Fruit fly (Drosophila melanogaster) whole organism, embryonic: ENCODE data around the gene CG7556.

Experiments
- ATbp ChIP-seq: fragments of 200-800 bp; sonication (Bioruptor generic); optimal IDR thresholded peaks from 2 replicates; lab custom pipeline; 2017; ENCODE audit warnings: missing biosample characterization, mild to moderate bottlenecking, missing genetic modification characterization, missing genetic modification reagents
- B-H2 ChIP-seq: fragments of 200-800 bp; sonication (Bioruptor generic); optimal IDR thresholded peaks from 2 replicates; lab custom pipeline; 2018; ENCODE audit warnings: missing biosample characterization, mild to moderate bottlenecking, missing genetic modification characterization
- CG11456 ChIP-seq: fragments of 200-800 bp; sonication (Bioruptor generic); IDR thresholded peaks from 3 replicates; pipeline ENCODE4 v1.3.6; 2022; ENCODE audit warnings: missing biosample characterization, missing genetic modification characterization
- CG11723 ChIP-seq: fragments of 200-800 bp; sonication (Bioruptor generic); optimal IDR thresholded peaks from 2 replicates; lab custom pipeline; 2017; ENCODE audit warnings: missing biosample characterization, mild to moderate bottlenecking, missing genetic modification characterization
- CG1233 ChIP-seq: fragments of 200-800 bp; sonication (Bioruptor generic); optimal IDR thresholded peaks from 4 replicates; lab custom pipeline; 2018; ENCODE audit warnings: missing biosample characterization, mild to moderate bottlenecking, missing genetic modification characterization
- CG12659 ChIP-seq: fragments of 200-800 bp; sonication (Bioruptor generic); optimal IDR thresholded peaks from 3 replicates; lab custom pipeline; 2017; ENCODE audit warnings: mild to moderate bottlenecking, missing biosample characterization, missing genetic modification reagents, missing genetic modification characterization
- CG13775 ChIP-seq: fragments of 200-800 bp; sonication (Bioruptor generic); optimal IDR thresholded peaks from 3 replicates; lab custom pipeline; 2017; ENCODE audit warnings: missing biosample characterization, mild to moderate bottlenecking, missing genetic modification characterization
- CG14667 ChIP-seq: fragments of 200-800 bp; sonication (Bioruptor generic); IDR thresholded peaks from 2 replicates; pipeline ENCODE4 v1.3.6; 2022; ENCODE audit warnings: missing biosample characterization, missing genetic modification characterization
- CG14710 ChIP-seq: fragments of 200-800 bp; sonication (Bioruptor generic); optimal IDR thresholded peaks from 3 replicates; lab custom pipeline; 2019; ENCODE audit warnings: missing biosample characterization, mild to moderate bottlenecking, missing genetic modification characterization, moderate library complexity
- CG16813 ChIP-seq: fragments of 200-800 bp; sonication (Bioruptor generic); IDR thresholded peaks from 3 replicates; pipeline ENCODE4 v1.3.6; 2022; ENCODE audit warnings: missing biosample characterization, missing genetic modification characterization; ENCODE audit not compliant: partially characterized antibody
- CG17568 ChIP-seq: fragments of 200-800 bp; sonication (Bioruptor generic); optimal IDR thresholded peaks from 2 replicates; lab custom pipeline; 2018; ENCODE audit warnings: missing biosample characterization, mild to moderate bottlenecking, missing genetic modification characterization, moderate library complexity
- CG17612 ChIP-seq: fragments of 200-800 bp; sonication (Bioruptor generic); IDR thresholded peaks from 2 replicates; pipeline ENCODE4 v1.3.6; 2022; ENCODE audit warnings: missing biosample characterization, missing genetic modification characterization
- CG3163 ChIP-seq: fragments of 200-800 bp; sonication (Bioruptor generic); optimal IDR thresholded peaks from 3 replicates; lab custom pipeline; 2016; ENCODE audit warnings: missing biosample characterization, missing genetic modification characterization
- CG32772 ChIP-seq: fragments of 200-800 bp; sonication (Bioruptor generic); IDR thresholded peaks from 2 replicates; pipeline ENCODE4 v1.3.6; 2022; ENCODE audit warnings: missing biosample characterization, missing genetic modification characterization
- CG4328 ChIP-seq: fragments of 200-800 bp; sonication (Bioruptor generic); optimal IDR thresholded peaks from 3 replicates; lab custom pipeline; 2017; ENCODE audit warnings: missing biosample characterization, missing genetic modification reagents, missing genetic modification characterization
- CG6254 ChIP-seq: fragments of 200-800 bp; sonication (Bioruptor generic); optimal IDR thresholded peaks from 3 replicates; lab custom pipeline; 2017; ENCODE audit warnings: mild to moderate bottlenecking, missing biosample characterization, missing genetic modification reagents, missing genetic modification characterization
- CG7357 ChIP-seq: fragments of 200-800 bp; sonication (Bioruptor generic); IDR thresholded peaks from 3 replicates; pipeline ENCODE4 v1.3.6; 2022; ENCODE audit warnings: missing biosample characterization, missing genetic modification characterization
- CG9817 ChIP-seq: fragments of 200-800 bp; sonication (Bioruptor generic); optimal IDR thresholded peaks from 2 replicates; lab custom pipeline; 2018; ENCODE audit warnings: missing biosample characterization, mild to moderate bottlenecking, missing genetic modification characterization, moderate library complexity
- Chrac-16 ChIP-seq: fragments of 200-800 bp; sonication (Bioruptor generic); optimal IDR thresholded peaks from 3 replicates; lab custom pipeline; 2016; ENCODE audit warnings: missing biosample characterization, missing genetic modification characterization
- D ChIP-seq, 2 experiments: fragments of 200-800 bp in 1 of 2; fragments of >200 bp in 1 of 2; sonication (Bioruptor generic) in 1 of 2; optimal IDR thresholded peaks; 2 replicates in 1 of 2; 3 replicates in 1 of 2; lab custom pipeline; 2017; ENCODE audit warnings: mild to moderate bottlenecking in 1 of 2, missing biosample characterization in 1 of 2, missing genetic modification characterization in 1 of 2, missing genetic modification reagents in 1 of 2
- D19A ChIP-seq: fragments of 200-800 bp; optimal IDR thresholded peaks from 3 replicates; lab custom pipeline; 2019; ENCODE audit warnings: missing biosample characterization, mild to moderate bottlenecking, missing genetic modification characterization, moderate library complexity
- Deaf1 ChIP-seq: fragments of 200-800 bp; optimal IDR thresholded peaks from 3 replicates; lab custom pipeline; 2019; ENCODE audit warnings: missing biosample characterization, mild to moderate bottlenecking, missing genetic modification characterization, moderate library complexity
- Dip2 ChIP-seq: fragments of 200-800 bp; sonication (Bioruptor generic); IDR thresholded peaks from 2 replicates; pipeline ENCODE4 v1.3.6; 2022; ENCODE audit warnings: missing biosample characterization, missing genetic modification characterization
- Ets65A ChIP-seq: fragments of 200-800 bp; sonication (Bioruptor generic); peaks from one replicate; lab custom pipeline; 2016; ENCODE audit warnings: missing biosample characterization, missing genetic modification characterization
- GATAe ChIP-seq: fragments of 200-800 bp; sonication (Bioruptor generic); conservative IDR thresholded peaks from 2 replicates; pipeline ENCODE4 v1.3.6; 2022; ENCODE audit warnings: missing biosample characterization, missing genetic modification characterization
- Hr3 ChIP-seq: fragments of 200-800 bp; sonication (Bioruptor generic); optimal IDR thresholded peaks from 3 replicates; lab custom pipeline; 2016; ENCODE audit warnings: missing biosample characterization, missing genetic modification characterization
- Hr39 ChIP-seq: fragments of >200 bp; optimal IDR thresholded peaks from 2 replicates; lab custom pipeline; 2017
- Mrtf ChIP-seq: fragments of 200-800 bp; sonication (Bioruptor generic); IDR thresholded peaks from 3 replicates; pipeline ENCODE4 v1.3.6; 2022; ENCODE audit warnings: missing biosample characterization, missing genetic modification characterization
- Sox100B ChIP-seq: fragments of 200-800 bp; sonication (Bioruptor generic); optimal IDR thresholded peaks from 3 replicates; lab custom pipeline; 2018; ENCODE audit warnings: missing biosample characterization, mild to moderate bottlenecking, missing genetic modification characterization
- Xbp1 ChIP-seq: fragments of 200-800 bp; sonication (Bioruptor generic); optimal IDR thresholded peaks from 3 replicates; lab custom pipeline; 2016; ENCODE audit warnings: missing biosample characterization, mild to moderate bottlenecking, missing genetic modification characterization
- al ChIP-seq: fragments of 200-800 bp; sonication (Bioruptor generic); IDR thresholded peaks from 2 replicates; pipeline ENCODE4 v1.3.6; 2022; ENCODE audit warnings: missing biosample characterization, missing genetic modification characterization
- az2 ChIP-seq: fragments of 200-800 bp; sonication (Bioruptor generic); optimal IDR thresholded peaks from 3 replicates; lab custom pipeline; 2016; ENCODE audit warnings: missing biosample characterization, missing genetic modification characterization
- bowl ChIP-seq: fragments of 200-800 bp; sonication (Bioruptor generic); IDR thresholded peaks from 2 replicates; pipeline ENCODE4 v1.3.6; 2022; ENCODE audit warnings: missing biosample characterization, missing genetic modification characterization
- cad ChIP-seq: fragments of >200 bp; optimal IDR thresholded peaks from 2 replicates; lab custom pipeline; 2017; ENCODE audit warnings: missing biosample characterization, missing genetic modification characterization
- gsb-n ChIP-seq: fragments of 200-800 bp; sonication (Bioruptor generic); optimal IDR thresholded peaks from 3 replicates; lab custom pipeline; 2018; ENCODE audit warnings: missing biosample characterization, mild to moderate bottlenecking, missing genetic modification characterization
- ind ChIP-seq: fragments of 200-800 bp; sonication (Bioruptor generic); optimal IDR thresholded peaks from 3 replicates; lab custom pipeline; 2016; ENCODE audit warnings: missing biosample characterization, missing genetic modification characterization
- jumu ChIP-seq: fragments of 200-800 bp; sonication (Bioruptor generic); optimal IDR thresholded peaks from 3 replicates; lab custom pipeline; 2016; ENCODE audit warnings: missing biosample characterization, missing genetic modification characterization
- kni ChIP-seq: fragments of 200-800 bp; sonication (Bioruptor generic); optimal IDR thresholded peaks from 3 replicates; lab custom pipeline; 2017; ENCODE audit warnings: mild to moderate bottlenecking, missing biosample characterization, missing genetic modification reagents, missing genetic modification characterization
- lbe ChIP-seq: fragments of 200-800 bp; sonication (Bioruptor generic); optimal IDR thresholded peaks from 2 replicates; lab custom pipeline; 2016; ENCODE audit warnings: missing biosample characterization, mild to moderate bottlenecking, missing genetic modification characterization
- lilli ChIP-seq: fragments of 200-800 bp; sonication (Bioruptor generic); optimal IDR thresholded peaks from 3 replicates; lab custom pipeline; 2016; ENCODE audit warnings: missing biosample characterization, missing genetic modification characterization
- lov ChIP-seq, 2 experiments: fragments of 200-800 bp in 1 of 2; fragments of >200 bp in 1 of 2; sonication (Bioruptor generic) in 1 of 2; IDR thresholded peaks in 1 of 2; optimal IDR thresholded peaks in 1 of 2; 2 replicates in 1 of 2; 3 replicates in 1 of 2; pipeline versions ENCODE4 v1.3.6 to Lab custom; 2017 to 2022; ENCODE audit warnings: missing biosample characterization in 1 of 2, missing genetic modification characterization in 1 of 2
- nom ChIP-seq: fragments of 200-800 bp; sonication (Bioruptor generic); optimal IDR thresholded peaks from 2 replicates; lab custom pipeline; 2017; ENCODE audit warnings: missing biosample characterization, missing genetic modification characterization, mild to moderate bottlenecking, moderate library complexity, missing genetic modification reagents
- p53 ChIP-seq: fragments of 200-800 bp; sonication (Bioruptor generic); optimal IDR thresholded peaks from 2 replicates; lab custom pipeline; 2016; ENCODE audit warnings: missing biosample characterization, missing genetic modification characterization
- pan ChIP-seq, 4 experiments: fragments of >200 bp in 3 of 4; fragments of 200-800 bp in 1 of 4; sonication (Bioruptor generic) in 1 of 4; optimal IDR thresholded peaks in 3 of 4; IDR thresholded peaks in 1 of 4; 2 replicates each; pipeline versions ENCODE4 v1.3.6 to Lab custom; 2017 to 2022; ENCODE audit warnings: missing biosample characterization in 2 of 4, missing genetic modification characterization in 2 of 4, mixed read lengths in 1 of 4
- shn ChIP-seq: fragments of 200-800 bp; sonication (Bioruptor generic); optimal IDR thresholded peaks from 3 replicates; lab custom pipeline; 2016; ENCODE audit warnings: missing biosample characterization, missing genetic modification characterization
- sim ChIP-seq: fragments of 200-800 bp; sonication (Bioruptor generic); IDR thresholded peaks from 2 replicates; pipeline ENCODE4 v1.3.6; 2022; ENCODE audit warnings: missing biosample characterization, missing genetic modification characterization
- tin ChIP-seq: fragments of 200-800 bp; sonication (Bioruptor generic); optimal IDR thresholded peaks from 3 replicates; lab custom pipeline; 2016; ENCODE audit warnings: missing biosample characterization, missing genetic modification characterization
- tna ChIP-seq: fragments of 200-800 bp; sonication (Bioruptor generic); IDR thresholded peaks from 2 replicates; pipeline ENCODE4 v1.3.6; 2022; ENCODE audit warnings: missing biosample characterization, missing genetic modification characterization; ENCODE audit not compliant: partially characterized antibody

CG7556 gene

DNA sequence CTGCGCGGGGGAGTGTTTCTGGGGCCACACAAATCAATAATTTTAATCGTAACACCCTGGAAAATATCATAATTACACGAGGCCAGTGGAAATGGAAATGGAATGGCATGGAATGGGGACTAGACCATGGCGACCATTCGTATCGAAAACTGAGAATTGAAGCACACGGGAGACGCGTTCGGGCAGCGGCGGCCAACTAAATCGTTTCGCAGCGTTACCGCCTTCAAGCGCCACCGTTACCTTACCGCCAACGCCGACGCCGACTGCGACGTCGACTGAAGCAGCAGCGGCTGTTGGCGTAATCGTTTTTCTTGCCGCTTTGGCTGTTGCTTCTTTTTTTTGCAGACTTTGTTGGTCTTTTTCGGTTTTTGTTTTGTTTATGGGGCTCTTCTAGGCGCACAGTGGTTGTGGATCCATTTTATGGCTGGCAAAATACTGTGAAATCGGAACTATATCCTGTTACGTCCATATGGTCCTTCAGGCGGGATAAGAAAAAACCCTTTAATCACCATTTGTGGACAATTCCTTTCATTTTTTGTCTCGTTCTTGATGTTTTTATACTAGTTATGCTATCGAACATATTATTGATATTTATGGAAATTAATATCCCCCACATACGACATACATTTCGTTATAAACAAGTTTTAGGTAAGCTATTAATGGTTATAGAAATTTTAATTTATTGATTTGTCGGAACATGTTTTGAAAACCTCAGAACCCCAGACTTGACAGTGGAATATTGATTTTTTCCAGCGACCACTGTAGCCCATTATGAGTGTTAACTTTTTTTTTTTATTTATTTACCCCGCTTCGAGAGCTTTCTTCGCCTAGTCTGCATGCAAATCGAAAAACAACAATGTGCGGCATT, 14.3 kb downstream of the CG7556 start (continued):
- TF ChIP-seq B-H2 (GFP tag; lab: Kevin White, UChicago) = no peak
- TF ChIP-seq lov (optimal IDR thresholded peaks at IDR 0.05; lab: Kevin White, UChicago) = no peak
- no peak for TF ChIP-seq lov (GFP tag; IDR thresholded peaks at IDR 0.05; lab: Robert Waterston, UW)
- TF ChIP-seq bowl = no peak
- TF ChIP-seq CG1233 (GFP tag; lab: Kevin White, UChicago) = no peak
- no peak for TF ChIP-seq Xbp1 (GFP tag; lab: Kevin White, UChicago)
- no peak for TF ChIP-seq az2
- TF ChIP-seq GATAe (GFP tag; lab: Robert Waterston, UW) = no peak
- no peak for TF ChIP-seq CG3163 (GFP tag; lab: Kevin White, UChicago)
- no peak for TF ChIP-seq gsb-n (tag; lab: Kevin White, UChicago)
- TF ChIP-seq CG16813 = no peak
- TF ChIP-seq pan (optimal IDR thresholded peaks at IDR 0.05; lab: Kevin White, UChicago) = no peak
- no peak for TF ChIP-seq pan (GFP tag; optimal IDR thresholded peaks at IDR 0.05 in 1 of 2, IDR thresholded peaks at IDR 0.05 in 1 of 2)
- no peak for TF ChIP-seq CG13775 (GFP tag; lab: Kevin White, UChicago)
- TF ChIP-seq Ets65A = peak; percentile 75
- no peak for TF ChIP-seq jumu (GFP tag; lab: Kevin White, UChicago)
- peak; percentile 75 for TF ChIP-seq nom (GFP tag; lab: Kevin White, UChicago)
- TF ChIP-seq CG7357 = no peak
- no peak for TF ChIP-seq shn (GFP tag; lab: Kevin White, UChicago)
- peak; percentile 43 for TF ChIP-seq Deaf1 (tag; lab: Kevin White, UChicago)
- no peak for TF ChIP-seq Hr3 (GFP tag; lab: Kevin White, UChicago)
- TF ChIP-seq CG9817 (tag; lab: Kevin White, UChicago) = no peak
- peak; percentile 17 for TF ChIP-seq lilli
- TF ChIP-seq Hr39 (lab: Kevin White, UChicago) = no peak
- TF ChIP-seq CG4328 (GFP tag; lab: Kevin White, UChicago) = no peak
- no peak for TF ChIP-seq Mrtf (GFP tag; lab: Robert Waterston, UW)
- no peak for TF ChIP-seq CG11723
- TF ChIP-seq Sox100B = peak; percentile 32
- TF ChIP-seq Dip2 (GFP tag; lab: Robert Waterston, UW) = no peak
- TF ChIP-seq CG11456 = 0 out of 3 replicates have a peak, but pooled peaks have one; percentile 39
- TF ChIP-seq D19A (tag; lab: Kevin White, UChicago) = no peak
- TF ChIP-seq CG32772 (GFP tag; lab: Robert Waterston, UW) = no peak
- no peak for TF ChIP-seq cad (GFP tag; lab: Kevin White, UChicago)
- no peak for TF ChIP-seq CG12659 (GFP tag; lab: Kevin White, UChicago)
- no peak for TF ChIP-seq ind
- no peak for TF ChIP-seq CG17568
- TF ChIP-seq CG17612 = no peak
- TF ChIP-seq lbe = no peak
- TF ChIP-seq Chrac-16 = no peak
- no peak for TF ChIP-seq D (optimal IDR thresholded peaks at IDR 0.05; lab: Kevin White, UChicago)
- no peak for TF ChIP-seq D (GFP tag; optimal IDR thresholded peaks at IDR 0.05; lab: Kevin White, UChicago)
- TF ChIP-seq al (GFP tag; lab: Robert Waterston, UW) = 0 out of 2 replicates have a peak, but pooled peaks have one; percentile 5
- TF ChIP-seq tin = no peak
- TF ChIP-seq tna (GFP tag; lab: Robert Waterston, UW) = no peak
- TF ChIP-seq ATbp (GFP tag; lab: Kevin White, UChicago) = peak; percentile 19
- TF ChIP-seq kni (GFP tag; lab: Kevin White, UChicago) = no peak
- TF ChIP-seq CG14667 = peak; percentile 35; the same call in 1 of the 2 replicates
- no peak for TF ChIP-seq CG14710 (tag; lab: Kevin White, UChicago)
- no peak for TF ChIP-seq sim
- TF ChIP-seq p53 (GFP tag; lab: Kevin White, UChicago) = no peak
- no peak for TF ChIP-seq CG6254 (GFP tag; lab: Kevin White, UChicago)
